Fruit fly (Drosophila melanogaster): ENCODE results near the gene ph-p.

Gene ph-p

dm6 chrX:2161020-2161419 lies 22.8 kb upstream of the ph-p start:
- TF ChIP-seq CTCF (optimal IDR thresholded peaks at IDR 0.05) (no peak), CG8478 (optimal IDR thresholded peaks at IDR 0.05) (no peak)

- no peak for TF ChIP-seq CG8478 (optimal IDR thresholded peaks at IDR 0.05)
- peak; percentile 2 to 35 for TF ChIP-seq CTCF (optimal IDR thresholded peaks at IDR 0.05)
These were observed 20.5 kb upstream of the ph-p start, which contains the start of gene wapl for dm6 chrX:2158668-2159163. Gene wapl, minus strand, starts transcription at chrX:2158983.

DNA sequence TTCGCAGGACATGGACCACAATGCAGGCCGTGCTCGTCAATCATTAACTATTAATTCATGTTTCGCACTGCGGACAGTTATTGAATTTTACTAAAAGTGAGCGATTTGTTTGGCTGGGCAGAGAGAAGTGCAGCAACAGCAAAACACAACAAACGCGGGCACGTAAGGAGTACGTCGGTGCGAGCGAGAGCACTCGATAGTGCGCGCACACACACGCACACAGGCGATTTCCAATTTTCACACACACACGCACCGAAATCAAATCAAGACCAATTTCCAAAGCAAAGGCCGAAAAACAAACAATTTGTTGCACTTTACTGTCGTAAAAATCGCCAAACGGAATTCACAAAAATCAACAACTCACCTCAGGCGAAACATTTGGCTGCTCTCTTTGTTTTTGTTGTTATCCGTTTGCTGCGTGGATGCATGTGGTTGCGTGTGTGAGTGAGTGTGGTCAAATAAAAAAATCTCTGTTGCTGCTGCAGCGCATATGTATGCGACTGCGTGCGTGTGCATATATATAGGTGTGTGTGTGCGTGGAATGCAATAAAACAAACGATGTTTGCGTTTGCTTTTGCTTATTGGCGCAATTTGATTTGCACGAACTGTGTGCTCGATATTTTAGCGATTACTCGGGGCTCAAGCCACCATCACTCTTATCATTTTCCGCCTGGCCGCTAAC lies 19.9 kb upstream of the ph-p start:
- TF ChIP-seq CTCF (optimal IDR thresholded peaks at IDR 0.05), result no peak
- peak; percentile 49 for TF ChIP-seq CG8478 (optimal IDR thresholded peaks at IDR 0.05)

- peak; percentile 11 to 42 for TF ChIP-seq CTCF (optimal IDR thresholded peaks at IDR 0.05)
- no peak for TF ChIP-seq CG8478 (optimal IDR thresholded peaks at IDR 0.05)
These were observed 17.7 kb upstream of the ph-p start for dm6 chrX:2155868-2156267.

- TF ChIP-seq CTCF (optimal IDR thresholded peaks at IDR 0.05), result peak in 1 of 2 experiments; percentile 15
- no peak for TF ChIP-seq CG8478 (optimal IDR thresholded peaks at IDR 0.05)
These were observed 11.3 kb upstream of the ph-p start, which contains the start of gene bcn92 for dm6 chrX:2149478-2149877. Gene bcn92, minus strand, starts transcription at chrX:2149647.

DNA sequence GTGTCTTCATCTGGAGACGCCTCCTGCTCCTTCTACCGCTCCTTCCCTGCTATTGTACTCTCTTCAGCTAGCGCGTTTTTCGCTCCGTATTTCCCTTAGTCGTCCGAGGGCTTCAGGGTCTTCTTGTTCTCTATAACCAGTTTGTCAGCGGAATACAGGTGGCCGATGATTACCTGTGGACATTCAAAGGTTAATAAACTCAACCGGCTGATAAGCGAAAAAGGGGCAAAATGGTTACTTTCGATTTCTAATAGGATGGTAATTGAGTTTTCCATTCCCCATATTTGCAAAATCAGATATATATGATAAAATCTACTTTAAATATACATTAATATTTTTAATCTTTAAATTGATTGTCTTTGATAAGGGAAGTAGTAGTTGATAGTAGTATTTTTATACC lies 10.5 kb upstream of the ph-p start:
- TF ChIP-seq CG8478 (optimal IDR thresholded peaks at IDR 0.05), result no peak
- no peak for TF ChIP-seq CTCF (optimal IDR thresholded peaks at IDR 0.05)

dm6 chrX:2147475-2147874 lies 9.3 kb upstream of the ph-p start:
- TF ChIP-seq CTCF (optimal IDR thresholded peaks at IDR 0.05) (no peak), CG8478 (optimal IDR thresholded peaks at IDR 0.05) (no peak)

DNA sequence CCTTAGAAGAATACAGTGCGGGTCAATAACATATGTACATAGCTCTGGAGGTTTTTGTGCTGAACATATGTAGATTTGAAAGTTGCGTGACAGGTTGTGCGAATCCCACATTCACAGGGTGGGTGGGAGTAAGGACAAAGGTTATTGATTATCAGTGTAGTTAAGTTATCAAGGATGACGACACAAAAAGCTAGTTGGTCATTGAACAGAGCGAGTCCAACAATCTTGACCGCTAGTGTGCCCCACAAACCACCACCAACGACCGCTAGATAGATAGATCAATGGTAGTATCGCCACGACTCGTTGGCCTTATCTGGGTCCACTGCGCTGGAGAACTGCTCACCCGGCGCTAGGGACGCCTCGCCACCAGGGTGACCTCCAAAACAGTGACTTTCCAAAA lies 8.4 kb upstream of the ph-p start:
- TF ChIP-seq CG8478 (optimal IDR thresholded peaks at IDR 0.05), result no peak
- no peak for TF ChIP-seq CTCF (optimal IDR thresholded peaks at IDR 0.05)

dm6 chrX:2145690-2146470 lies 7.7 kb upstream of the ph-p start:
- TF ChIP-seq CTCF (optimal IDR thresholded peaks at IDR 0.05) (no peak), CG8478 (optimal IDR thresholded peaks at IDR 0.05) (no peak)

DNA sequence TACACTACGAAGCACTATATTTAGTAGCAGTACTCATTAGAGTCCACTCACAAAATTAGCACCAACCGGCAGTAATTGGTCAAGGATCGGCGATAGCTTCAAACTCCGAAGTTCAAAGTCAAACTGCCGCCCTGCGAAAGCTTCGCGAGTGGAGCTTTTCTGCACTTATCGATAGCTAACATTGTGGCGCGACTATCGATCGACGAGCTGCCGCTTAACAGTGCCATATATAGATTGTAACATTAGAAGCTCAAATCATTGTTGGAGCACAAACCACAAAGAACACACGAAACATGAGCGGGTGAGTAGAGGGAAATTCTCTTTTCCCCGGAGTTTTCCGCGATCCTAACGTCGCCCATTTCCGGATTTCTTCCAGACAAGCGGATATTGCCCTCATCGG lies 6.9 kb upstream of the ph-p start, which contains the start of gene Pgd:
Pgd (plus strand) TSS at position 23 of the 400 bp plus-strand sequence.
- no peak for TF ChIP-seq CTCF (optimal IDR thresholded peaks at IDR 0.05)
- TF ChIP-seq CG8478 (optimal IDR thresholded peaks at IDR 0.05), result no peak

- TF ChIP-seq CTCF (optimal IDR thresholded peaks at IDR 0.05) (no peak), CG8478 (optimal IDR thresholded peaks at IDR 0.05) (no peak)
These were observed 4.8 kb upstream of the ph-p start for dm6 chrX:2142935-2143312.

DNA sequence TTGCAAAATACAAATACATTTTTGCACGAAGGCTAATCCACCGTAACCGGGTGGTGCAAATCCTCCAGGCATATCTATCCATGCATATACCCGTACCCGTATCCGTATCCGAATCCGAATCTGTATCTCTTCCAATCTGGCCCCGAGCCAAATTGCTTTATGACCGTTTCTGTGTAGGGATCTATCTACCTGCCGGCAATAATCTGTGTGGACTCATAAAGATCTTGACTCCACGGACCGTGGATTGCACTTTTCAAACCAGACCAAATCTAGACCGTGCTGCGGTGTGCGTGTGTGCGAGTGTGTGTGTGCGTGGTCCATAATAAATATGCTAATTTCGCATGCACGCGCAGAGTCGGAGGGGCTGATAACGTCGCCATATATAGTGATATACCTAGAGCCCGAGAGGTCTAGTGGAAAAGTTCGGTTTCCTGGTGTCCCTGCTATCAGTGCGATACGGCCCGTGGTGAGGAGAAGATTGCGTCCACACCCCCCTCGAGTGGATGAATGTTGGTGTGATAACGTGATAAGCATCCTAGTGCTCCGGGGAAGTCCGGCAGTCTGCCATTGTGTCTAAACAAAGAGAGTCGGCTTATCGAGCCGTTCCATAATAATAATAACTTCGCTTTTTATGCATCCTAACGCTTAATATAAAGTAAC lies 4.2 kb upstream of the ph-p start:
- TF ChIP-seq CG8478 (optimal IDR thresholded peaks at IDR 0.05), result no peak
- TF ChIP-seq CTCF (optimal IDR thresholded peaks at IDR 0.05), result no peak

DNA sequence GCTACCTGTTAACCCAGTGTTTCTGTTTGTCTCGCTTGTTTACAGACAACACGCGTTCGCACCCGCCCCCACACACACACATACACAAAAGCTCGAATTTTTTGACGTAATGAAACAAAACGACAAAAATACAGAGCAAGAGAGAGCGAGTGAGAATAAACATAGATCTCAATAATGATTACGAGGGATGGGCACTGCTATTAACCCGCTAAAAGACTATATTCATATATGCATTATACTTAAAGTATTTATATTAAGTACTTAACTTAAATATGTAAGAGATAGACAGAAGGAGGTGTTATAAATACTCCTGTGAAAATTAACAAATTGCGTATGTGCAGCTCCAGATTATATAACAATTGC lies 3.7 kb upstream of the ph-p start:
- TF ChIP-seq CG8478 (optimal IDR thresholded peaks at IDR 0.05), result no peak
- no peak for TF ChIP-seq CTCF (optimal IDR thresholded peaks at IDR 0.05)

DNA sequence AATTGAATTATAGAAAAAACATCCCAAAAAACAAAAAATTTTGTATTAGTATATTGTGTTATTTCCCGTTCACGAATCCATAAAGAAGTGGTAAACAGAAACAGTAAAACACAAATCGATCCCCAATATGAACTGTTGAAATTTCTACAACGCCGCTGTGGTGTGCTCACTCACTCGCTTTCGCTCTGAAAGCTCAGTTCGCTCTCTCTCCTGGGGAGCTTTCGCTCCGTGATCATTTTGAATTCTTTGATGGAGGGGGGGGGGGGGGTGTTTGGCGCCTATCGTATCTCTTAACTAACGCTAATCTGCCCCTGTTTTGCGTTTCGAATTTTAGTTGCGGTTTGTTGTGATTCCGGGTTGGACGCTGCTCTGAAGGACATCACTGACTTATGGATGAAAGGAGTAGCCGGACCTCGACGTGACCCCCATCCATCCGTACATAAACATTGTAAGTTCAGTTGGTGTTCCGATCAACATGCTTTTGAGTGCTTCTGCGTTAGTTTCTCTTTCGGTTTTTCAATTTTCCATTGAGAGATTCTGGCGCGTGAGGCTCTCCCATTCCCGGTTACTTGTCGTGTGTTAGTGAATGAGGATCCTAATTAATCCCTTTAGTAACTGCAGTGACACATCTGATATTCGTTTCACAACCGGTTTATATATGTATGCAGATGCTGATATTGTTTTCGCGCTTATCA lies 3.1 kb upstream of the ph-p start, which contains the start of gene D2hgdh:
D2hgdh (plus strand) TSS at position 331 of the 695 bp plus-strand sequence.
- no peak for TF ChIP-seq CG8478 (optimal IDR thresholded peaks at IDR 0.05)
- TF ChIP-seq CTCF (optimal IDR thresholded peaks at IDR 0.05), result no peak

DNA sequence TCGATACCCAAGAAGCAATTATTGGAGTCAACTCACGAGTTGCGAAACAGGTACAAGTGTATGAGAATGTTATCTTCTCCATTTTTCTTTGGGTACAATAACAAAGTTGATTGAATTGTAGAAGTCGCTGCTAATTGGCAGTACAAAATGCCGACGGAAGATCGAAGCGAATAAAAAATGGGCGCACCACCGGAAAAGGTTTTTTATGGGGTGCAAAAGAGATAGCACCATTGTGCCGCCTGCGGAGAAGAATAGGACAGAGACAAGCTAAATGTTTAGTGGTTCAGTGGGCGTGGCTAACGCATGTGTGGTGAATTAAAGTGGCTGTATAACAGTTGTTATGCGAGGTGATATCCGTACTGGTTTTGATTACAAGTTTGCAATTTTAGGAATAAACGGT lies 2.3 kb upstream of the ph-p start:
- TF ChIP-seq CG8478 (optimal IDR thresholded peaks at IDR 0.05) (no peak), CTCF (optimal IDR thresholded peaks at IDR 0.05) (no peak)
